Fruit fly (Drosophila melanogaster) whole organism, wandering third instar larva: Measurements from ENCODE around the gene CG9514.

ENCODE experiments used
- CrebA ChIP-seq: fragments of 200-800 bp; sonication (Bioruptor generic); optimal IDR thresholded peaks from 2 replicates; lab custom pipeline; 2016; ENCODE audit warnings: missing biosample characterization, mild to moderate bottlenecking, missing genetic modification characterization, borderline replicate concordance
- Dif ChIP-seq: fragments of 200-275, 200-300 bp; sonication (Bioruptor generic); optimal IDR thresholded peaks from 2 replicates; lab custom pipeline; 2018; ENCODE audit warnings: missing biosample characterization, missing genetic modification characterization; ENCODE audit not compliant: partially characterized antibody
- GATAd ChIP-seq: sonication (Bioruptor generic); optimal IDR thresholded peaks from 2 replicates; lab custom pipeline; 2016; ENCODE audit warnings: missing biosample characterization, missing genetic modification characterization
- HLH106 ChIP-seq: fragments of 200-800 bp; optimal IDR thresholded peaks from 3 replicates; lab custom pipeline; 2019; ENCODE audit warnings: missing biosample characterization, mild to moderate bottlenecking, missing genetic modification characterization, moderate library complexity
- Hnf4 ChIP-seq: fragments of 200-800 bp; sonication (Bioruptor generic); optimal IDR thresholded peaks from 2 replicates; lab custom pipeline; 2016; ENCODE audit warnings: missing biosample characterization, mild to moderate bottlenecking, missing genetic modification characterization
- Hr78 ChIP-seq: fragments of >200 bp; optimal IDR thresholded peaks from 2 replicates; lab custom pipeline; 2017; ENCODE audit warnings: missing biosample characterization, missing genetic modification characterization
- Hr83 ChIP-seq: fragments of 200-300 bp; sonication (Bioruptor generic); optimal IDR thresholded peaks from 2 replicates; lab custom pipeline; 2016; ENCODE audit warnings: missing biosample characterization, mild to moderate bottlenecking, missing genetic modification characterization, moderate library complexity; ENCODE audit not compliant: poor library complexity, severe bottlenecking
- Jra ChIP-seq: sonication (Bioruptor generic); optimal IDR thresholded peaks from 2 replicates; lab custom pipeline; 2016; ENCODE audit warnings: missing biosample characterization, missing genetic modification characterization
- Mio ChIP-seq: sonication (Bioruptor generic); optimal IDR thresholded peaks from 2 replicates; lab custom pipeline; 2016; ENCODE audit warnings: missing biosample characterization, missing genetic modification characterization
- N ChIP-seq: fragments of >200 bp; optimal IDR thresholded peaks from 2 replicates; lab custom pipeline; 2018; ENCODE audit warnings: missing biosample characterization, missing external identifiers, missing genetic modification characterization
- OdsH ChIP-seq: fragments of 200-800 bp; sonication (Bioruptor generic); optimal IDR thresholded peaks from 2 replicates; lab custom pipeline; 2016; ENCODE audit warnings: missing biosample characterization, mild to moderate bottlenecking, missing genetic modification characterization
- Rel ChIP-seq, 2 experiments: fragments of 200-800 bp; sonication (Bioruptor generic) in 1 of 2; optimal IDR thresholded peaks; 2 replicates in 1 of 2; 3 replicates in 1 of 2; lab custom pipeline; 2016 to 2019; ENCODE audit warnings: mild to moderate bottlenecking in 2 of 2, missing biosample characterization in 2 of 2, missing genetic modification characterization in 2 of 2, moderate library complexity in 1 of 2
- Sp1 ChIP-seq: fragments of 200-800 bp; sonication (Bioruptor generic); optimal IDR thresholded peaks from 3 replicates; lab custom pipeline; 2019; ENCODE audit warnings: missing biosample characterization, mild to moderate bottlenecking, missing genetic modification characterization, moderate library complexity
- Vsx2 ChIP-seq: fragments of 200-300, 225-300 bp; sonication (Bioruptor generic); optimal IDR thresholded peaks from 2 replicates; lab custom pipeline; 2018; ENCODE audit warnings: missing biosample characterization, missing genetic modification characterization; ENCODE audit not compliant: partially characterized antibody
- br ChIP-seq: fragments of 200-800 bp; sonication (Bioruptor generic); optimal IDR thresholded peaks from 2 replicates; lab custom pipeline; 2016; ENCODE audit warnings: missing biosample characterization, missing genetic modification characterization
- dmrt93B ChIP-seq: fragments of 200-800 bp; sonication (Bioruptor generic); optimal IDR thresholded peaks from 2 replicates; lab custom pipeline; 2018; ENCODE audit warnings: missing biosample characterization, mild to moderate bottlenecking, missing genetic modification characterization
- dsf ChIP-seq: sonication (Bioruptor generic); optimal IDR thresholded peaks from 2 replicates; lab custom pipeline; 2016; ENCODE audit warnings: missing biosample characterization, missing genetic modification characterization, borderline replicate concordance
- ey ChIP-seq: fragments of 200-800 bp; sonication (Bioruptor generic); optimal IDR thresholded peaks from 2 replicates; lab custom pipeline; 2016; ENCODE audit warnings: missing biosample characterization, missing genetic modification characterization
- foxo ChIP-seq, 2 experiments: fragments of 200-800 bp; sonication (Bioruptor generic); optimal IDR thresholded peaks; 2 replicates in 1 of 2; 3 replicates in 1 of 2; lab custom pipeline; 2016 to 2017; ENCODE audit warnings: missing biosample characterization in 2 of 2, missing genetic modification characterization in 2 of 2
- fru ChIP-seq: fragments of 200-800 bp; sonication (Bioruptor generic); optimal IDR thresholded peaks from 3 replicates; lab custom pipeline; 2016; ENCODE audit warnings: missing biosample characterization, mild to moderate bottlenecking, missing genetic modification characterization
- h ChIP-seq: fragments of 200-800 bp; sonication (Bioruptor generic); optimal IDR thresholded peaks from 3 replicates; lab custom pipeline; 2016; ENCODE audit warnings: missing biosample characterization, mild to moderate bottlenecking, missing genetic modification characterization
- pan ChIP-seq: fragments of >200 bp; optimal IDR thresholded peaks from 2 replicates; lab custom pipeline; 2017
- psq ChIP-seq: fragments of 200-800 bp; sonication (Bioruptor generic); optimal IDR thresholded peaks from 3 replicates; lab custom pipeline; 2017; ENCODE audit warnings: missing biosample characterization, mild to moderate bottlenecking, missing genetic modification characterization, moderate library complexity
- rgr ChIP-seq: fragments of 200-800 bp; sonication (Bioruptor generic); optimal IDR thresholded peaks from 3 replicates; lab custom pipeline; 2016; ENCODE audit warnings: missing biosample characterization, mild to moderate bottlenecking, missing genetic modification characterization
- sage ChIP-seq: fragments of 200-800 bp; sonication (Bioruptor generic); optimal IDR thresholded peaks from 2 replicates; lab custom pipeline; 2016; ENCODE audit warnings: missing biosample characterization, mild to moderate bottlenecking, missing genetic modification characterization
- sv ChIP-seq: fragments of 200-800 bp; sonication (Bioruptor generic); optimal IDR thresholded peaks from 3 replicates; lab custom pipeline; 2016; ENCODE audit warnings: missing biosample characterization, missing genetic modification characterization
- tai ChIP-seq: sonication (Bioruptor generic); optimal IDR thresholded peaks from 2 replicates; lab custom pipeline; 2016; ENCODE audit warnings: missing biosample characterization, missing genetic modification characterization
- usp ChIP-seq: fragments of >200 bp; optimal IDR thresholded peaks from 2 replicates; lab custom pipeline; 2017; ENCODE audit warnings: missing biosample characterization, missing genetic modification characterization
- woc ChIP-seq: sonication (Bioruptor generic); optimal IDR thresholded peaks from 2 replicates; lab custom pipeline; 2016; ENCODE audit warnings: missing biosample characterization, mild to moderate bottlenecking, missing genetic modification characterization

CG9514 gene

DNA sequence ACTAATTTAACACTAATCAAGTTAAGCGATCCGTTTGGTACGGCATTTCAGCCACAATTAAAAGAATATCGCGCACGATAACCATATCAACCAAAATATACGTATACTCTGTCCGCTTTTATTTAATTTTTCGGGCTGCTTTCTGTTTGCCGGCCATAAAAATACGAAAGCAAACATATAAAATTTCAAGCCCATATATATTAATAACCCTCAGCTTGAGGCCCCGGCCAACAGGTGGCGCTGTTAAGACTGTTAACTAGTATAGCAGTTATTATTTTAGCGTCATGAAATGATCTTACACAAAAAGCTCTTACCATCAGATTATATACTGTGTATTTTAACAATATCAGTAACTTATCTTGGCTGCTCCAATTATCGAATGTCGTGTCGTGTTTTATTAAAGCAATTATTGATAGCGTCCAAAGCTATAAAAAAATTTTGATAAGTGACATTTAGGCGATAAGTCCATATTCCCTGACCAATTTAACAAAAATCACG lies 22.1 kb upstream of the CG9514 start, which contains the start of gene Eo:
Gene Eo, minus strand, starts transcription at position 51 of the 498 bp plus-strand sequence.
- TF ChIP-seq woc (GFP tag; lab: Kevin White, UChicago) (no peak), h (GFP tag; lab: Kevin White, UChicago) (peak; percentile 11), N (GFP tag; lab: Kevin White, UChicago) (no peak), rgr (GFP tag; lab: Kevin White, UChicago) (peak; percentile 11), usp (no peak), Sp1 (GFP tag; lab: Kevin White, UChicago) (peak; percentile 55), CrebA (peak; percentile 71)

dm6 chrX:14913706-14914303 lies 17.1 kb upstream of the CG9514 start, which contains the start of gene CG12398:
Gene CG12398 (minus strand): TSS chrX:14913812.
- TF ChIP-seq pan (lab: Kevin White, UChicago) (no peak), Dif (GFP tag; lab: Kevin White, UChicago) (no peak), usp (no peak), foxo (GFP tag; optimal IDR thresholded peaks at IDR 0.05; lab: Kevin White, UChicago) (no peak)

DNA sequence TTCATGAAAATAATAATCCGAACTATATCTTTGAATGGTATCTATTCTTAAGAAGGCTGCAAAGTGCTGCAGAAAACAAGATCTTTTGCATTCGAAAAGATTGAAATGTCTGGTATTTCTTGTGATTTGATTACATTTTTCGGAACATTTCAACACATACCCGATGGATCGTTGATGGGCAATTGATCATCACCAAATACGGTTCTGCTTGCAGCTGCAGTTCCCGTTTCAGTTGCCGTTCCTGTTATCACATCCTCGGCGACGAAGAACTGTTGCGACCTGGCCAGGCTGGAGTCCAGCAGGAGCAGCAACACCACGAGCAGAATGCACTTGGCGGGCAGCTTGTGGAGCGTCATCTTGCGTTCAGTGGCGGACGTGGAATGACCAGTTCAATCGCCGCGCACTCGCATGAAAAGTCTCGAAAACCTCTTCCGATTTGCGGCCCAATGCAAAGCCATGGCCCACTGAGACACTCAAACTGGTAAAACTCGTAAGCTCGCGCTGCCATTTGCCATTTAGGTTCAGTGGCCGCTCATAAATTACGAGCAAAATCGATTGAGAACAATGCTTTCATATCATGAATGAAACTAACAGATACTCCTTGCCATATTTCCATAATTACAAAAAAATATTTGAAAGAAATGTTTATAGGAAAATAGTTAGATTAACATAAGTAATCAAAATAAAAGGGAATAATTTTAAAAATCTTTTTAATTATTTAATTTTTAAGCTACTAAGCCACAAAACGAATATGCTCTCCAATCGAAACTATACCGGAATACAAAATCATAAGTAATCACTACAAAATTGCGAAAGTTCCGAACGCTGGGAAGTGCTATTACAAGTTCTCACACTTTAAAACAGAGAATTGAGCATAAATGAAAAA lies 14.0 kb upstream of the CG9514 start, which contains the start of gene CG14406:
Gene CG14406, minus strand, starts transcription at position 382 of the 886 bp plus-strand sequence.
- no peak for TF ChIP-seq br
- no peak for TF ChIP-seq tai (GFP tag; lab: Kevin White, UChicago)
- no peak for TF ChIP-seq ey (GFP tag; lab: Kevin White, UChicago)
- no peak for TF ChIP-seq foxo (GFP tag; optimal IDR thresholded peaks at IDR 0.05; lab: Kevin White, UChicago)
- TF ChIP-seq HLH106 (tag; lab: Kevin White, UChicago), result peak; percentile 37
- no peak for TF ChIP-seq fru (GFP tag; lab: Kevin White, UChicago)
- TF ChIP-seq h (GFP tag; lab: Kevin White, UChicago), result peak; percentile 25
- TF ChIP-seq psq (GFP tag; lab: Kevin White, UChicago), result no peak
- TF ChIP-seq woc (GFP tag; lab: Kevin White, UChicago), result no peak
- TF ChIP-seq rgr (GFP tag; lab: Kevin White, UChicago), result no peak
- TF ChIP-seq Mio (GFP tag; lab: Kevin White, UChicago), result no peak
- TF ChIP-seq dmrt93B, result no peak
- TF ChIP-seq dsf (GFP tag; lab: Kevin White, UChicago), result no peak
- TF ChIP-seq Vsx2 (GFP tag; lab: Kevin White, UChicago), result no peak

dm6 chrX:14909658-14910378 lies 13.1 kb upstream of the CG9514 start, which contains the start of gene fiz:
Gene fiz (minus strand): TSS chrX:14909708.
- no peak for TF ChIP-seq Hr83
- TF ChIP-seq pan (lab: Kevin White, UChicago), result no peak
- no peak for TF ChIP-seq Jra (GFP tag; lab: Kevin White, UChicago)
- no peak for TF ChIP-seq HLH106 (tag; lab: Kevin White, UChicago)
- TF ChIP-seq Rel (GFP tag; optimal IDR thresholded peaks at IDR 0.05; lab: Kevin White, UChicago), result no peak
- no peak for TF ChIP-seq Rel (tag; optimal IDR thresholded peaks at IDR 0.05; lab: Kevin White, UChicago)
- TF ChIP-seq sage (GFP tag; lab: Kevin White, UChicago), result no peak
- no peak for TF ChIP-seq foxo (GFP tag; optimal IDR thresholded peaks at IDR 0.05; lab: Kevin White, UChicago)
- TF ChIP-seq N (GFP tag; lab: Kevin White, UChicago), result no peak
- TF ChIP-seq Hr78, result no peak
- TF ChIP-seq dsf (GFP tag; lab: Kevin White, UChicago), result no peak
- TF ChIP-seq OdsH (GFP tag; lab: Kevin White, UChicago), result no peak
- no peak for TF ChIP-seq Hnf4 (GFP tag; lab: Kevin White, UChicago)
- TF ChIP-seq GATAd (GFP tag; lab: Kevin White, UChicago), result no peak
- no peak for TF ChIP-seq sv (GFP tag; lab: Kevin White, UChicago)
- no peak for TF ChIP-seq usp
- no peak for TF ChIP-seq Dif (GFP tag; lab: Kevin White, UChicago)
- no peak for TF ChIP-seq rgr (GFP tag; lab: Kevin White, UChicago)
